Fruit fly (Drosophila melanogaster): ENCODE measurements around the gene ERp44.

The ERp44 gene

dm6 chrX:16296423-16297292, 860 bp downstream of the ERp44 start, which contains the start of gene CG3632 (continued):
- TF ChIP-seq CG14965 (GFP tag; optimal IDR thresholded peaks at IDR 0.05; ENCODE audit: borderline replicate concordance), result no peak
- no peak for TF ChIP-seq Doc2 (GFP tag; IDR thresholded peaks at IDR 0.05)
- TF ChIP-seq crp (GFP tag; optimal IDR thresholded peaks at IDR 0.05), result peak in 1 of 2 experiments; percentile 60
- no peak for TF ChIP-seq nmo (GFP tag; optimal IDR thresholded peaks at IDR 0.05)
- TF ChIP-seq phol (tag; optimal IDR thresholded peaks at IDR 0.05), result peak; percentile 23
- TF ChIP-seq prd (optimal IDR thresholded peaks at IDR 0.05), result no peak
- TF ChIP-seq prd (GFP tag; IDR thresholded peaks at IDR 0.05), result no peak
- no peak for TF ChIP-seq CG5180 (GFP tag; optimal IDR thresholded peaks at IDR 0.05)
- peak; percentile 1 for TF ChIP-seq ftz-f1 (GFP tag; optimal IDR thresholded peaks at IDR 0.05)
- TF ChIP-seq Atf-2 (GFP tag; optimal IDR thresholded peaks at IDR 0.05), result peak; percentile 17
- TF ChIP-seq NC2β (GFP tag; optimal IDR thresholded peaks at IDR 0.05), result peak; percentile 27
- no peak for TF ChIP-seq zf30C (GFP tag; optimal IDR thresholded peaks at IDR 0.05)
- TF ChIP-seq pho (GFP tag; optimal IDR thresholded peaks at IDR 0.05), result peak; percentile 32
- TF ChIP-seq sqz (GFP tag; optimal IDR thresholded peaks at IDR 0.05), result no peak
- TF ChIP-seq CG1603 (tag; optimal IDR thresholded peaks at IDR 0.05), result peak; percentile 77
- no peak for TF ChIP-seq CG12299 (tag; optimal IDR thresholded peaks at IDR 0.05)
- TF ChIP-seq HHEX (GFP tag; optimal IDR thresholded peaks at IDR 0.05), result no peak
- TF ChIP-seq CG11560 (tag; IDR thresholded peaks at IDR 0.05), result peak; percentile 65; the same call in 2 of the 3 replicates
- TF ChIP-seq ase (GFP tag; IDR thresholded peaks at IDR 0.05), result no peak
- no peak for TF ChIP-seq CkIIα-i1 (GFP tag; IDR thresholded peaks at IDR 0.05)
- 0 out of 2 replicates have a peak, but pooled peaks have one; percentile 20 for TF ChIP-seq CG10366 (GFP tag; IDR thresholded peaks at IDR 0.05)
- TF ChIP-seq CG11456 (GFP tag; IDR thresholded peaks at IDR 0.05), result no peak
- TF ChIP-seq lmd (GFP tag; IDR thresholded peaks at IDR 0.05), result no peak; the same call in 1 of the 2 replicates
- peak; percentile 32 for TF ChIP-seq Dp (GFP tag; optimal IDR thresholded peaks at IDR 0.05)
- TF ChIP-seq slbo (GFP tag; IDR thresholded peaks at IDR 0.05), result peak; percentile 63; the same call in 1 of the 2 replicates
- no peak for TF ChIP-seq CG1832 (GFP tag; optimal IDR thresholded peaks at IDR 0.05)
- no peak; the same call in 1 of the 3 replicates for TF ChIP-seq zen2 (GFP tag; IDR thresholded peaks at IDR 0.05; ENCODE audit: partially characterized antibody)
- peak; percentile 90; the same call in 1 of the 2 replicates for TF ChIP-seq amos (GFP tag; IDR thresholded peaks at IDR 0.05; ENCODE audit: partially characterized antibody)
- no peak for TF ChIP-seq Dip3 (GFP tag; optimal IDR thresholded peaks at IDR 0.05)
- TF ChIP-seq CG7372 (GFP tag; IDR thresholded peaks at IDR 0.05), result peak; percentile 49; the same call in 1 of the 2 replicates
- TF ChIP-seq tup (GFP tag; optimal IDR thresholded peaks at IDR 0.05), result no peak
- no peak for TF ChIP-seq CG13424 (tag; optimal IDR thresholded peaks at IDR 0.05)
- TF ChIP-seq CG8388 (GFP tag; optimal IDR thresholded peaks at IDR 0.05), result peak; percentile 18
- TF ChIP-seq Ravus (GFP tag; IDR thresholded peaks at IDR 0.05), result no peak
- peak; percentile 58 for TF ChIP-seq B-H2 (GFP tag; optimal IDR thresholded peaks at IDR 0.05)
- peak; percentile 75 for TF ChIP-seq CG3995 (GFP tag; optimal IDR thresholded peaks at IDR 0.05)
- TF ChIP-seq Dek (tag; optimal IDR thresholded peaks at IDR 0.05), result no peak
- no peak for TF ChIP-seq ewg (GFP tag; optimal IDR thresholded peaks at IDR 0.05)
- no peak for TF ChIP-seq CG16815 (GFP tag; optimal IDR thresholded peaks at IDR 0.05)
- no peak for TF ChIP-seq wor (GFP tag; IDR thresholded peaks at IDR 0.05)
- TF ChIP-seq CG13775 (GFP tag; optimal IDR thresholded peaks at IDR 0.05), result peak; percentile 2
- TF ChIP-seq schlank (tag; optimal IDR thresholded peaks at IDR 0.05), result no peak
- TF ChIP-seq CG5245 (GFP tag; optimal IDR thresholded peaks at IDR 0.05), result no peak
- TF ChIP-seq run (tag; optimal IDR thresholded peaks at IDR 0.05), result no peak

Measured in whole organism, embryonic.